Worm (Caenorhabditis elegans): ENCODE results near the gene ins-19.

ins-19 gene

ce11 chrII:3126341-3126740, at the start of gene ins-19:
ins-19 (minus strand) TSS chrII:3126441.
- TF ChIP-seq ztf-18 (tag; optimal IDR thresholded peaks at IDR 0.05) (no peak), mes-4 (tag; optimal IDR thresholded peaks at IDR 0.05) (no peak), T07F8.4 (tag; optimal IDR thresholded peaks at IDR 0.05) (no peak), Y53G8AR.9 (GFP tag; conservative IDR thresholded peaks at IDR 0.05) (no peak), dpl-1 (GFP tag; optimal IDR thresholded peaks at IDR 0.05) (no peak), F57C9.4 (tag; optimal IDR thresholded peaks at IDR 0.05) (no peak), madf-6 (GFP tag; IDR thresholded peaks at IDR 0.05) (no peak), madf-8 (GFP tag; conservative IDR thresholded peaks at IDR 0.05) (no peak), atf-7 (tag; optimal IDR thresholded peaks at IDR 0.05) (no peak)

- TF ChIP-seq ztf-28 (GFP tag; IDR thresholded peaks at IDR 0.05): no peak
- TF ChIP-seq aptf-2 (GFP tag; conservative IDR thresholded peaks at IDR 0.05): no peak
- no peak for TF ChIP-seq ceh-100 (GFP tag; IDR thresholded peaks at IDR 0.05)
- no peak for TF ChIP-seq F39B2.1 (GFP tag; IDR thresholded peaks at IDR 0.05)
Measured at ce11 chrII:3172176-3172575, 45.9 kb upstream of the ins-19 start, which contains the start of gene Y27F2A.10. Y27F2A.10 (minus strand) TSS chrII:3172276.

- TF ChIP-seq dox-1 (GFP tag; IDR thresholded peaks at IDR 0.05): no peak
- TF ChIP-seq F52B5.7 (tag; optimal IDR thresholded peaks at IDR 0.05): no peak
- no peak for TF ChIP-seq snpc-1.3 (tag; optimal IDR thresholded peaks at IDR 0.05; ENCODE audit: insufficient read depth)
- no peak for TF ChIP-seq cebp-2 (GFP tag; IDR thresholded peaks at IDR 0.05)
- TF ChIP-seq die-1 (tag; optimal IDR thresholded peaks at IDR 0.05): no peak
- no peak for TF ChIP-seq ztf-28 (GFP tag; IDR thresholded peaks at IDR 0.05)
- TF ChIP-seq unc-62 (GFP tag; optimal IDR thresholded peaks at IDR 0.05): no peak
- TF ChIP-seq ztf-26 (tag; optimal IDR thresholded peaks at IDR 0.05): no peak
- no peak for TF ChIP-seq attf-6 (GFP tag; IDR thresholded peaks at IDR 0.05)
- TF ChIP-seq K12H6.12 (tag; optimal IDR thresholded peaks at IDR 0.05): no peak
- no peak for TF ChIP-seq B0019.2 (GFP tag; conservative IDR thresholded peaks at IDR 0.05)
- no peak for TF ChIP-seq madf-8 (GFP tag; conservative IDR thresholded peaks at IDR 0.05)
Measured at ce11 chrII:3170089-3170488, 43.8 kb upstream of the ins-19 start, which contains the start of gene fbxc-55. fbxc-55 (minus strand) TSS chrII:3170189.

- TF ChIP-seq F49E8.2 (tag; optimal IDR thresholded peaks at IDR 0.05; ENCODE audit: insufficient read depth) (no peak), lir-1 (GFP tag; conservative IDR thresholded peaks at IDR 0.05) (no peak), tlf-1 (GFP tag; optimal IDR thresholded peaks at IDR 0.05) (no peak)
Measured at ce11 chrII:3158985-3159384, 32.7 kb upstream of the ins-19 start, which contains the start of gene sri-34. sri-34 (minus strand) TSS chrII:3159085.

- no peak for TF ChIP-seq hmg-1.2 (GFP tag; IDR thresholded peaks at IDR 0.05)
- TF ChIP-seq sdz-38 (tag; optimal IDR thresholded peaks at IDR 0.05): no peak
- no peak for TF ChIP-seq dpff-1 (tag; optimal IDR thresholded peaks at IDR 0.05)
- no peak for TF ChIP-seq chd-7 (tag; optimal IDR thresholded peaks at IDR 0.05)
- no peak for TF ChIP-seq K11D2.4 (GFP tag; IDR thresholded peaks at IDR 0.05)
- TF ChIP-seq efl-1 (GFP tag; optimal IDR thresholded peaks at IDR 0.05): no peak
- TF ChIP-seq K12H6.12 (tag; optimal IDR thresholded peaks at IDR 0.05): no peak
- TF ChIP-seq rpc-1 (optimal IDR thresholded peaks at IDR 0.05): no peak
- TF ChIP-seq rpc-1 (tag; optimal IDR thresholded peaks at IDR 0.05): no peak
- TF ChIP-seq tbx-9 (tag; optimal IDR thresholded peaks at IDR 0.05; ENCODE audit: borderline replicate concordance): no peak
- no peak for TF ChIP-seq F55B11.4 (tag; optimal IDR thresholded peaks at IDR 0.05; ENCODE audit: borderline replicate concordance, insufficient read depth)
- TF ChIP-seq aptf-3 (GFP tag; IDR thresholded peaks at IDR 0.05): no peak
Measured at ce11 chrII:3156749-3157148, 30.5 kb upstream of the ins-19 start, which contains the start of gene sri-33. sri-33 (minus strand) TSS chrII:3156849.
